Fruit fly (Drosophila melanogaster): ENCODE data around the gene eIF4EHP.

The eIF4EHP gene

dm6 chr3R:24102387-24102786 is 6.4 kb downstream of the eIF4EHP start (continued):
- TF ChIP-seq HLH54F (GFP tag; optimal IDR thresholded peaks at IDR 0.05) (no peak), pho (GFP tag; optimal IDR thresholded peaks at IDR 0.05) (no peak), lmd (GFP tag; IDR thresholded peaks at IDR 0.05) (no peak), Doc2 (GFP tag; IDR thresholded peaks at IDR 0.05) (no peak), CG12769 (tag; optimal IDR thresholded peaks at IDR 0.05) (no peak), lola (GFP tag; optimal IDR thresholded peaks at IDR 0.05) (no peak), twi (tag; optimal IDR thresholded peaks at IDR 0.05) (no peak), CG8765 (GFP tag; IDR thresholded peaks at IDR 0.05) (no peak), fd102C (GFP tag; optimal IDR thresholded peaks at IDR 0.05) (no peak), CG17802 (tag; optimal IDR thresholded peaks at IDR 0.05) (no peak), HmgD (GFP tag; optimal IDR thresholded peaks at IDR 0.05) (no peak), Mrtf (GFP tag; IDR thresholded peaks at IDR 0.05) (no peak), nmo (GFP tag; optimal IDR thresholded peaks at IDR 0.05) (no peak), Gug (GFP tag; IDR thresholded peaks at IDR 0.05) (no peak), CG18476 (GFP tag; optimal IDR thresholded peaks at IDR 0.05) (no peak), CG12391 (tag; optimal IDR thresholded peaks at IDR 0.05) (no peak), Atf-2 (GFP tag; optimal IDR thresholded peaks at IDR 0.05) (no peak), sima (GFP tag; optimal IDR thresholded peaks at IDR 0.05) (no peak), CG1603 (tag; optimal IDR thresholded peaks at IDR 0.05) (no peak)

- TF ChIP-seq CG33213 (GFP tag; optimal IDR thresholded peaks at IDR 0.05), result no peak
- peak; percentile 37 for TF ChIP-seq Ets65A (GFP tag)
- TF ChIP-seq tin (GFP tag; optimal IDR thresholded peaks at IDR 0.05), result no peak
Measured at dm6 chr3R:24101437-24101836, 7.3 kb downstream of the eIF4EHP start.

dm6 chr3R:24100717-24101116 is 8.0 kb downstream of the eIF4EHP start:
- TF ChIP-seq CG13424 (tag; optimal IDR thresholded peaks at IDR 0.05) (peak; percentile 9), CG14667 (GFP tag; IDR thresholded peaks at IDR 0.05) (0 out of 2 replicates have a peak, but pooled peaks have one; percentile 15), CG10267 (tag; optimal IDR thresholded peaks at IDR 0.05) (no peak), CG11723 (GFP tag; optimal IDR thresholded peaks at IDR 0.05) (no peak), CG1602 (GFP tag; optimal IDR thresholded peaks at IDR 0.05) (no peak), Mrtf (GFP tag; IDR thresholded peaks at IDR 0.05) (no peak), HLHmδ (GFP tag; optimal IDR thresholded peaks at IDR 0.05) (no peak), nerfin-1 (tag; optimal IDR thresholded peaks at IDR 0.05) (no peak), ems (GFP tag; optimal IDR thresholded peaks at IDR 0.05) (no peak), TFAM (GFP tag; optimal IDR thresholded peaks at IDR 0.05) (no peak), run (tag; optimal IDR thresholded peaks at IDR 0.05) (no peak), pnt (GFP tag; optimal IDR thresholded peaks at IDR 0.05) (no peak), CG2202 (tag; optimal IDR thresholded peaks at IDR 0.05) (no peak), Dp (GFP tag; optimal IDR thresholded peaks at IDR 0.05) (no peak), her (GFP tag; optimal IDR thresholded peaks at IDR 0.05) (peak; percentile 1), H15 (GFP tag; IDR thresholded peaks at IDR 0.05) (no peak), Dad (GFP tag; optimal IDR thresholded peaks at IDR 0.05) (no peak), Hmr (GFP tag; optimal IDR thresholded peaks at IDR 0.05) (peak; percentile 35), sens (GFP tag) (peak; percentile 76), CG18262 (tag; optimal IDR thresholded peaks at IDR 0.05) (peak; percentile 22), mam (GFP tag; optimal IDR thresholded peaks at IDR 0.05) (peak; percentile 47), CG12299 (tag; optimal IDR thresholded peaks at IDR 0.05) (no peak), z (GFP tag; IDR thresholded peaks at IDR 0.05) (no peak), Ets65A (GFP tag) (peak; percentile 49), CoRest (tag; optimal IDR thresholded peaks at IDR 0.05) (peak; percentile 21), CG32772 (GFP tag; IDR thresholded peaks at IDR 0.05) (0 out of 2 replicates have a peak, but pooled peaks have one; percentile 18), zen2 (GFP tag; IDR thresholded peaks at IDR 0.05; ENCODE audit: partially characterized antibody) (no peak), CG5245 (GFP tag; optimal IDR thresholded peaks at IDR 0.05) (no peak), HLH54F (GFP tag; optimal IDR thresholded peaks at IDR 0.05) (peak; percentile 6), Atf-2 (GFP tag; optimal IDR thresholded peaks at IDR 0.05) (no peak), CG7357 (GFP tag; IDR thresholded peaks at IDR 0.05) (no peak), D19B (GFP tag; optimal IDR thresholded peaks at IDR 0.05) (peak; percentile 94)
